Worm (Caenorhabditis elegans): ENCODE data around the gene srw-112.

DNA sequence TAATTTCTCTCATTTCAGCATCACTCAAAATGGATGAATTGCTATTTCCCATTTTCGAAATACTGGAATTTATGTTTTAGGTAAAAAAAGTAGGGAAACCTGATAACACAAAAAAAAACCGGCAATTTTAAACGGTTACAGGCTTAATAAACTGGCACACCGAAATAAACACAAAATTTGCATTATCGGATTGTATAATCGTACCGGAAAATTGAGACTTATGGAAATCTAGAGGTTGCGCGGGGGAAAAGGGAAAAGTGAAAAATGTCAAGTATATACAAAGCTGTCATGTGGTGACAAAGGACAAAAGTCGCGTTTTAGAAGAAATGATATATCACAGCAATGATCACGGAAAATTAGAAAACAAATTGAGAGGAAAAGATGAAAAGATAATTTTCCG is 33.4 kb upstream of the srw-112 start, which contains the start of gene chpf-2:
- TF ChIP-seq F13C5.2 (tag; optimal IDR thresholded peaks at IDR 0.05) (no peak), pes-1 (GFP tag; IDR thresholded peaks at IDR 0.05) (no peak), tbx-11 (GFP tag; IDR thresholded peaks at IDR 0.05) (no peak), ama-1 (optimal IDR thresholded peaks at IDR 0.05) (no peak), hmbx-1 (tag; optimal IDR thresholded peaks at IDR 0.05) (no peak), ceh-13 (GFP tag; optimal IDR thresholded peaks at IDR 0.05) (no peak), scrt-1 (GFP tag; IDR thresholded peaks at IDR 0.05) (no peak), flt-1 (GFP tag; IDR thresholded peaks at IDR 0.05) (no peak), B0310.2 (tag; optimal IDR thresholded peaks at IDR 0.05) (no peak), sea-1 (GFP tag; conservative IDR thresholded peaks at IDR 0.05) (no peak)
